Fruit fly (Drosophila melanogaster) whole organism, wandering third instar larva: ENCODE results near the gene CG7332.

Experiments used
- Dfd ChIP-seq: fragments of >200 bp; optimal IDR thresholded peaks from 2 replicates; lab custom pipeline; 2017; ENCODE audit warnings: missing biosample characterization, missing genetic modification characterization
- HLH106 ChIP-seq: fragments of 200-800 bp; optimal IDR thresholded peaks from 3 replicates; lab custom pipeline; 2019; ENCODE audit warnings: missing biosample characterization, mild to moderate bottlenecking, missing genetic modification characterization, moderate library complexity
- Hr78 ChIP-seq: fragments of >200 bp; optimal IDR thresholded peaks from 2 replicates; lab custom pipeline; 2017; ENCODE audit warnings: missing biosample characterization, missing genetic modification characterization
- OdsH ChIP-seq: fragments of 200-800 bp; sonication (Bioruptor generic); optimal IDR thresholded peaks from 2 replicates; lab custom pipeline; 2016; ENCODE audit warnings: missing biosample characterization, mild to moderate bottlenecking, missing genetic modification characterization
- Rel ChIP-seq, 2 experiments: fragments of 200-800 bp; sonication (Bioruptor generic) in 1 of 2; optimal IDR thresholded peaks; 2 replicates in 1 of 2; 3 replicates in 1 of 2; lab custom pipeline; 2016 to 2019; ENCODE audit warnings: mild to moderate bottlenecking in 2 of 2, missing biosample characterization in 2 of 2, missing genetic modification characterization in 2 of 2, moderate library complexity in 1 of 2
- Sp1 ChIP-seq: fragments of 200-800 bp; sonication (Bioruptor generic); optimal IDR thresholded peaks from 3 replicates; lab custom pipeline; 2019; ENCODE audit warnings: missing biosample characterization, mild to moderate bottlenecking, missing genetic modification characterization, moderate library complexity
- Vsx2 ChIP-seq: fragments of 200-300, 225-300 bp; sonication (Bioruptor generic); optimal IDR thresholded peaks from 2 replicates; lab custom pipeline; 2018; ENCODE audit warnings: missing biosample characterization, missing genetic modification characterization; ENCODE audit not compliant: partially characterized antibody
- br ChIP-seq: fragments of 200-800 bp; sonication (Bioruptor generic); optimal IDR thresholded peaks from 2 replicates; lab custom pipeline; 2016; ENCODE audit warnings: missing biosample characterization, missing genetic modification characterization
- dl ChIP-seq, 2 experiments: fragments of 175-275, 200-275 bp in 1 of 2; fragments of 200-275 bp in 1 of 2; sonication (Bioruptor generic); optimal IDR thresholded peaks; lab custom pipeline; 2018; ENCODE audit warnings: mild to moderate bottlenecking in 2 of 2, missing biosample characterization in 2 of 2, missing genetic modification characterization in 2 of 2, moderate library complexity in 2 of 2; ENCODE audit not compliant: partially characterized antibody in 2 of 2, insufficient read depth in 1 of 2
- h ChIP-seq: fragments of 200-800 bp; sonication (Bioruptor generic); optimal IDR thresholded peaks from 3 replicates; lab custom pipeline; 2016; ENCODE audit warnings: missing biosample characterization, mild to moderate bottlenecking, missing genetic modification characterization
- jim ChIP-seq: fragments of 175-275, 200-325 bp; sonication (Bioruptor generic); optimal IDR thresholded peaks from 2 replicates; lab custom pipeline; 2016; ENCODE audit warnings: missing biosample characterization, mild to moderate bottlenecking, missing genetic modification characterization
- rgr ChIP-seq: fragments of 200-800 bp; sonication (Bioruptor generic); optimal IDR thresholded peaks from 3 replicates; lab custom pipeline; 2016; ENCODE audit warnings: missing biosample characterization, mild to moderate bottlenecking, missing genetic modification characterization
- sage ChIP-seq: fragments of 200-800 bp; sonication (Bioruptor generic); optimal IDR thresholded peaks from 2 replicates; lab custom pipeline; 2016; ENCODE audit warnings: missing biosample characterization, mild to moderate bottlenecking, missing genetic modification characterization
- usp ChIP-seq: fragments of >200 bp; optimal IDR thresholded peaks from 2 replicates; lab custom pipeline; 2017; ENCODE audit warnings: missing biosample characterization, missing genetic modification characterization

- TF ChIP-seq usp (GFP tag; lab: Kevin White, UChicago) (no peak), dl (GFP tag; optimal IDR thresholded peaks at IDR 0.05; lab: Kevin White, UChicago; ENCODE audit: insufficient read depth in 1 of 2, partially characterized antibody in 2 of 2) (no peak), Dfd (GFP tag; lab: Kevin White, UChicago) (no peak), jim (GFP tag; lab: Kevin White, UChicago) (no peak), Hr78 (GFP tag; lab: Kevin White, UChicago) (no peak), Sp1 (no peak), br (GFP tag; lab: Kevin White, UChicago) (no peak), rgr (GFP tag; lab: Kevin White, UChicago) (no peak), h (no peak), Vsx2 (GFP tag; lab: Kevin White, UChicago) (no peak), HLH106 (tag; lab: Kevin White, UChicago) (no peak), sage (GFP tag; lab: Kevin White, UChicago) (no peak), Rel (GFP tag; optimal IDR thresholded peaks at IDR 0.05; lab: Kevin White, UChicago) (no peak), Rel (tag; optimal IDR thresholded peaks at IDR 0.05; lab: Kevin White, UChicago) (no peak), OdsH (GFP tag; lab: Kevin White, UChicago) (no peak)
Measured at dm6 chrX:18934859-18935258, 50.5 kb downstream of the CG7332 start.
